Worm (Caenorhabditis elegans): Measurements from ENCODE around the gene dmsr-5.

- TF ChIP-seq lsy-2 (tag; optimal IDR thresholded peaks at IDR 0.05) (no peak), mep-1 (tag; optimal IDR thresholded peaks at IDR 0.05) (peak; percentile 46), nhr-76 (tag; optimal IDR thresholded peaks at IDR 0.05) (no peak), unc-120 (tag; optimal IDR thresholded peaks at IDR 0.05; ENCODE audit: poor library complexity, severe bottlenecking) (no peak), sem-2 (GFP tag; optimal IDR thresholded peaks at IDR 0.05) (no peak)
Measured at ce11 chrIII:11039250-11039649, 44.2 kb upstream of the dmsr-5 start.

Measured in whole organism, mixed stage, embryonic.